Worm (Caenorhabditis elegans): ENCODE measurements around the gene ZK1010.2.

The ZK1010.2 gene

DNA sequence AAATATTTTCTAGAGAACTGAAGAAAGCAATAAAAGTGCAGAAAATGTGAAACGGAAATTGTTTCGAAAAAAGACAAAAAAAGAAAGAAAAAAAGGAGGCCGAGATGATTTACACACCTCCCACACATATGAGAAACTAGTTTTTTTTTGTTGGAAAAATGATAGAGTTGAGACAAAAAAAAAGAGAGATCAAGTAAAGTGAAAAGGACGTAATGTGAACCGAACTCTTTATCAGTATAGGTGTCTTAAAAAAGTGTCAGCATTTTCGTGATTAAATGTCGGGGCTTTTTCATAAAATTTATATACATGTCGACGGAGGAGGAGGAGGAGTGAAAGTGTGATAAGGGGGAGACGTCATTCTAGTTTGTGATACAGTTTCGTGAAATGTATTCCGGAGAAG is 18.4 kb downstream of the ZK1010.2 start:
- TF ChIP-seq daf-16 (GFP tag; optimal IDR thresholded peaks at IDR 0.05) (no peak), daf-16 (tag; optimal IDR thresholded peaks at IDR 0.05) (peak; percentile 8), unc-62 (GFP tag; optimal IDR thresholded peaks at IDR 0.05 in 1 of 2) (peak in 1 of 2 experiments; percentile 92), unc-62 (tag; optimal IDR thresholded peaks at IDR 0.05) (no peak), pqm-1 (tag; optimal IDR thresholded peaks at IDR 0.05) (peak; percentile 86), dve-1 (tag; optimal IDR thresholded peaks at IDR 0.05; ENCODE audit: insufficient read depth) (peak; percentile 69), nhr-28 (tag; optimal IDR thresholded peaks at IDR 0.05) (peak; percentile 88), nhr-48 (tag; optimal IDR thresholded peaks at IDR 0.05) (peak; percentile 16), gei-8 (GFP tag; optimal IDR thresholded peaks at IDR 0.05) (no peak), dmd-6 (GFP tag; IDR thresholded peaks at IDR 0.05) (peak; percentile 81), nhr-6 (tag; optimal IDR thresholded peaks at IDR 0.05) (no peak), lin-1 (GFP tag; IDR thresholded peaks at IDR 0.05) (0 out of 2 replicates have a peak, but pooled peaks have one; percentile 10), Y48G9A.11 (GFP tag; IDR thresholded peaks at IDR 0.05) (no peak), php-3 (GFP tag; IDR thresholded peaks at IDR 0.05) (0 out of 2 replicates have a peak, but pooled peaks have one; percentile 46), sdz-12 (GFP tag; optimal IDR thresholded peaks at IDR 0.05) (no peak), nhr-77 (tag; optimal IDR thresholded peaks at IDR 0.05) (peak; percentile 26), tra-1 (GFP tag; IDR thresholded peaks at IDR 0.05) (0 out of 2 replicates have a peak, but pooled peaks have one; percentile 51)

DNA sequence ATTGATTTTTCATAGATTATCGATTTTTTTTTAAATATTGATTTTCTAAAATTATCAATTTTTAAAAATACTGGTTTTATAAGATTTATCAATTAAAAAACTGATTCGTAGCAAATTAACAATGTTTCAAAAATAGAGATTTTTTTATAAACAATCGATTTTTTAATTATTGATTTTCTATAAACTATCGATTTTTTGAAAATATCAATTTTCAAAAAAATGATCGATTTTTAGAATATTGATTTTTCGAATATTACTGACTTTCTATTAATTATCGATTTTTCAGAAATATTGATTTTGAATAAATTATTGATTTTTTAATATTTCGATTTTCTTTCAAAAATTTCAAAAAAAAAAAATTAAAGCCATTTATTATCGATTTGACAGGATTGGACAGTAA is 25.0 kb downstream of the ZK1010.2 start:
- TF ChIP-seq nhr-237 (tag; optimal IDR thresholded peaks at IDR 0.05) (no peak), ceh-28 (tag; optimal IDR thresholded peaks at IDR 0.05) (peak; percentile 88)

DNA sequence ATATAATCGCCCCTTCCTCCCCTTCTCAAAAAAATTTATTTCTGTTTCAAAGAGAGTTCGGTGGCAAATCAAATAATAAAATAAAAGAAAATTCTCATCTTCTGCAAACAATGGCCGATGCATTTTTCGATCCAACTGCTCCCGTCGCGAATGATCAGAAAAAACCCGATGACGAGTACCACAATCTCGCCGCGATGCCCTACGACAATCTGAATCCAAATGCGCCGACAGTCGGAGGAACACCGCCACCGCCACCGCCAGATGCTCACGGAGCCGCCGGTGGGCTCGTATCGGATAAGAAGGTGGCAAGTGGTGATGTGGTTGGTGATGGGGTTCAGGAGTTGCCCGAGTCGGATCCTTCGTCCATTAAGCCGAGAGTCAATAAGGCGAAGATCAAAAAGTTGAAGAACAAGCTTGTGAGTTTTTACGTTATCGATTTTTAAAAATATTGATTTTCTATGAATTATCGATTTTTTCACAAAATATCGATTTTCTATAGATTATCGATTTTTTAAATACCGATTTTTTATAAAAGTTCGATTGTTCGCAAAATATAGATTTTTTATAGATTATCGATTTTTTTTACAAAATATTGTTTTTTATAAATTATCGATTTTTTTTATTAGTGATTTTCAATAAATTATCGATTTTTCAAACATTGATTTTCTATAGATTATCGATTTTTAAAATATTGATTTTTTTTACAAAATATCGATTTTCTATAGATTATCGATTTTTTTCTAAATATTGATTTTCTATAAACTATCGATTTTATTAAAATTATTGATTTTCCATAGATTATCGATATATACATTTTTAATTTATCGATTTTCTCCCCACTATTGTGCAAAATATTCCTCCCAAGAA is 26.1 kb downstream of the ZK1010.2 start, which contains the start of gene Y39E4A.1:
Gene Y39E4A.1 (plus strand): TSS at position 51 of the 867 bp plus-strand sequence.
- peak; percentile 98 for TF ChIP-seq ceh-28 (tag; optimal IDR thresholded peaks at IDR 0.05)
- TF ChIP-seq nhr-77 (tag; optimal IDR thresholded peaks at IDR 0.05) = no peak
- TF ChIP-seq zfp-2 (tag; optimal IDR thresholded peaks at IDR 0.05) = no peak
- no peak for TF ChIP-seq spr-3 (GFP tag; optimal IDR thresholded peaks at IDR 0.05)
- no peak for TF ChIP-seq snpc-4 (tag; optimal IDR thresholded peaks at IDR 0.05)
- TF ChIP-seq egl-43 (GFP tag; IDR thresholded peaks at IDR 0.05) = peak; percentile 64; the same call in 1 of the 2 replicates
- 0 out of 2 replicates have a peak, but pooled peaks have one; percentile 5 for TF ChIP-seq arid-1 (GFP tag; conservative IDR thresholded peaks at IDR 0.05)
- no peak for TF ChIP-seq F26F4.8 (GFP tag; conservative IDR thresholded peaks at IDR 0.05)
- no peak for TF ChIP-seq rbr-2 (tag; optimal IDR thresholded peaks at IDR 0.05)
- 0 out of 2 replicates have a peak, but pooled peaks have one; percentile 17 for TF ChIP-seq lin-1 (GFP tag; IDR thresholded peaks at IDR 0.05)
- no peak for TF ChIP-seq unc-130 (GFP tag; optimal IDR thresholded peaks at IDR 0.05)
- TF ChIP-seq unc-62 (GFP tag; optimal IDR thresholded peaks at IDR 0.05 in 1 of 2) = peak in 1 of 2 experiments; percentile 75
- TF ChIP-seq unc-62 (tag; optimal IDR thresholded peaks at IDR 0.05) = no peak
- TF ChIP-seq nhr-25 (tag; optimal IDR thresholded peaks at IDR 0.05; ENCODE audit: borderline replicate concordance, insufficient read depth) = no peak
- TF ChIP-seq F49E8.2 (tag; optimal IDR thresholded peaks at IDR 0.05; ENCODE audit: borderline replicate concordance) = no peak
- peak; percentile 18; the same call in 1 of the 2 replicates for TF ChIP-seq ZK337.2 (GFP tag; IDR thresholded peaks at IDR 0.05)
- no peak for TF ChIP-seq tra-1 (GFP tag; IDR thresholded peaks at IDR 0.05)
- TF ChIP-seq lim-7 (GFP tag; IDR thresholded peaks at IDR 0.05) = no peak
- TF ChIP-seq daf-8 (GFP tag; IDR thresholded peaks at IDR 0.05) = no peak
- TF ChIP-seq set-16 (GFP tag; IDR thresholded peaks at IDR 0.05) = peak; percentile 78

DNA sequence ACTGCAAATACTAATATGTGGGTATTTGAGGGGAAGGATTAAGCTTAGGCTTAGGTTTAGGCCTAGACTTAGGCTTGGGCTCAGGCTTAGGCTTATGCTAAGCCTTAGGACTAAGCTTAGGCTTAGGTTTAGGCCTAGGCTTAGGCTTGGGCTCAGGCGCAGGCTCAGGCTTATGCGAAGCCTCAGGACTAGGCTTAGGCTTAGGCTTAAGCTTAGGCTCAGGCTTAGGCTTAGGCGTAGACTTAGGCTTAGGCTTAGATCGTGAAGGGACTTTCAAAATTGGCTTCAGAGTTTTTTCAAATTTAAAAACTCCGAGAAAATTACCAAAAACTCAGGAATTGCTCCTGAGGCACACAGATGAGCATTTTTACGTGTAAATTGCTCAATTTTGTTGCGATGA is 32.6 kb downstream of the ZK1010.2 start:
- TF ChIP-seq ceh-20 (GFP tag; IDR thresholded peaks at IDR 0.05) (peak; percentile 38; the same call in 1 of the 2 replicates), ceh-62 (tag; optimal IDR thresholded peaks at IDR 0.05) (no peak), hmg-1.1 (GFP tag; IDR thresholded peaks at IDR 0.05) (0 out of 2 replicates have a peak, but pooled peaks have one; percentile 17)

All from whole organism, L4 larva.